Fruit fly (Drosophila melanogaster) whole organism, wandering third instar larva: ENCODE data around the gene sphinx2.

Source experiments
- CG32264 ChIP-seq: fragments of 200-800 bp; sonication (Bioruptor generic); optimal IDR thresholded peaks from 2 replicates; lab custom pipeline; 2016; ENCODE audit warnings: missing biosample characterization, missing genetic modification characterization
- CG9705 ChIP-seq: fragments of 200-800 bp; sonication (Bioruptor generic); optimal IDR thresholded peaks from 2 replicates; lab custom pipeline; 2018; ENCODE audit warnings: missing biosample characterization, mild to moderate bottlenecking, missing genetic modification characterization
- Dfd ChIP-seq: fragments of >200 bp; optimal IDR thresholded peaks from 2 replicates; lab custom pipeline; 2017; ENCODE audit warnings: missing biosample characterization, missing genetic modification characterization
- GATAd ChIP-seq: sonication (Bioruptor generic); optimal IDR thresholded peaks from 2 replicates; lab custom pipeline; 2016; ENCODE audit warnings: missing biosample characterization, missing genetic modification characterization
- Hnf4 ChIP-seq: fragments of 200-800 bp; sonication (Bioruptor generic); optimal IDR thresholded peaks from 2 replicates; lab custom pipeline; 2016; ENCODE audit warnings: missing biosample characterization, mild to moderate bottlenecking, missing genetic modification characterization
- Hr83 ChIP-seq: fragments of 200-300 bp; sonication (Bioruptor generic); optimal IDR thresholded peaks from 2 replicates; lab custom pipeline; 2016; ENCODE audit warnings: missing biosample characterization, mild to moderate bottlenecking, missing genetic modification characterization, moderate library complexity; ENCODE audit not compliant: poor library complexity, severe bottlenecking
- Jra ChIP-seq: sonication (Bioruptor generic); optimal IDR thresholded peaks from 2 replicates; lab custom pipeline; 2016; ENCODE audit warnings: missing biosample characterization, missing genetic modification characterization
- Mio ChIP-seq: sonication (Bioruptor generic); optimal IDR thresholded peaks from 2 replicates; lab custom pipeline; 2016; ENCODE audit warnings: missing biosample characterization, missing genetic modification characterization
- brk ChIP-seq: fragments of 200-800 bp; sonication (Bioruptor generic); optimal IDR thresholded peaks from 2 replicates; lab custom pipeline; 2016; ENCODE audit warnings: missing biosample characterization, mild to moderate bottlenecking, missing genetic modification characterization
- dsf ChIP-seq: sonication (Bioruptor generic); optimal IDR thresholded peaks from 2 replicates; lab custom pipeline; 2016; ENCODE audit warnings: missing biosample characterization, missing genetic modification characterization, borderline replicate concordance
- ey ChIP-seq: fragments of 200-800 bp; sonication (Bioruptor generic); optimal IDR thresholded peaks from 2 replicates; lab custom pipeline; 2016; ENCODE audit warnings: missing biosample characterization, missing genetic modification characterization
- fru ChIP-seq: fragments of 200-800 bp; sonication (Bioruptor generic); optimal IDR thresholded peaks from 3 replicates; lab custom pipeline; 2016; ENCODE audit warnings: missing biosample characterization, mild to moderate bottlenecking, missing genetic modification characterization
- lola ChIP-seq: fragments of >200 bp; optimal IDR thresholded peaks from 2 replicates; lab custom pipeline; 2017; ENCODE audit warnings: missing biosample characterization, missing genetic modification characterization
- rgr ChIP-seq: fragments of 200-800 bp; sonication (Bioruptor generic); optimal IDR thresholded peaks from 3 replicates; lab custom pipeline; 2016; ENCODE audit warnings: missing biosample characterization, mild to moderate bottlenecking, missing genetic modification characterization
- sv ChIP-seq: fragments of 200-800 bp; sonication (Bioruptor generic); optimal IDR thresholded peaks from 3 replicates; lab custom pipeline; 2016; ENCODE audit warnings: missing biosample characterization, missing genetic modification characterization
- usp ChIP-seq: fragments of >200 bp; optimal IDR thresholded peaks from 2 replicates; lab custom pipeline; 2017; ENCODE audit warnings: missing biosample characterization, missing genetic modification characterization

The sphinx2 gene

dm6 chr3L:7390004-7390403, 50.5 kb downstream of the sphinx2 start:
- TF ChIP-seq sv (GFP tag; lab: Kevin White, UChicago): no peak
- TF ChIP-seq Dfd (GFP tag; lab: Kevin White, UChicago): no peak
- TF ChIP-seq ey (GFP tag; lab: Kevin White, UChicago): no peak
- no peak for TF ChIP-seq lola (GFP tag; lab: Kevin White, UChicago)
- no peak for TF ChIP-seq brk (GFP tag; lab: Kevin White, UChicago)
- no peak for TF ChIP-seq GATAd (GFP tag; lab: Kevin White, UChicago)
- no peak for TF ChIP-seq usp (GFP tag; lab: Kevin White, UChicago)
- TF ChIP-seq Mio (GFP tag; lab: Kevin White, UChicago): no peak
- no peak for TF ChIP-seq Hnf4
- no peak for TF ChIP-seq Hr83
- no peak for TF ChIP-seq CG9705 (GFP tag; lab: Kevin White, UChicago)
- TF ChIP-seq fru (GFP tag; lab: Kevin White, UChicago): no peak
- TF ChIP-seq Jra: no peak
- no peak for TF ChIP-seq dsf (GFP tag; lab: Kevin White, UChicago)
- no peak for TF ChIP-seq rgr (GFP tag; lab: Kevin White, UChicago)
- no peak for TF ChIP-seq CG32264 (GFP tag; lab: Kevin White, UChicago)
